Worm (Caenorhabditis elegans): ENCODE results near the gene C56E10.3.

Gene C56E10.3

DNA sequence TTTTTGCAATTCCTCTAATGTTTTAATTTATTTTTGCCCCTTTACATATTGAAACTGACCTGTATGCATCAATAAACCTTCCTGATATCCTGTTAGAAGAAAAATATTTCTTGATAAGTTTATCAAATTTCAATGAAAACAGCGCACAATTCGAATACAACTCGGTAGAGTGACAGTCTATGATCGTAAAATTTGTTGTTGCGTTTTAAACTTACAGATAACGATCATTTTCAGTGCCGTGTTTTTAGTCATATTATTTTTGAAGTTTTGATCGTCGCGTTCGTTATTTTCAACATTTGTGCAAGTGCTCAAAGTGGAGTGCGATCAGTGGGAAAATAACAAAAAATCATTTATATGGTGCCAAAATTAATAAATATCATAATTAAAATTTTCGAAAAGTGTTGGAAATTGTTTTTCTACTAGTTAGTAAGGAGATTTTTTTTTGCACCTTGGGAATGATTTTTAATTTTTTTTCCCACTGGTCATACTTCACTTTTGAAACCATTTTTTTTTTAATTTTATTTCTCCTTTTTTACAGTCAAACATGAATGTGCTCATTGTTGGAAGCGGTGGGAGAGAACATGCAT lies 29.0 kb downstream of the C56E10.3 start, which contains the start of gene F38B6.4:
Gene F38B6.4 (plus strand): TSS at position 537 of the 587 bp plus-strand sequence.
- TF ChIP-seq ceh-36 (tag; optimal IDR thresholded peaks at IDR 0.05) (no peak), tbx-11 (GFP tag; IDR thresholded peaks at IDR 0.05) (no peak)

DNA sequence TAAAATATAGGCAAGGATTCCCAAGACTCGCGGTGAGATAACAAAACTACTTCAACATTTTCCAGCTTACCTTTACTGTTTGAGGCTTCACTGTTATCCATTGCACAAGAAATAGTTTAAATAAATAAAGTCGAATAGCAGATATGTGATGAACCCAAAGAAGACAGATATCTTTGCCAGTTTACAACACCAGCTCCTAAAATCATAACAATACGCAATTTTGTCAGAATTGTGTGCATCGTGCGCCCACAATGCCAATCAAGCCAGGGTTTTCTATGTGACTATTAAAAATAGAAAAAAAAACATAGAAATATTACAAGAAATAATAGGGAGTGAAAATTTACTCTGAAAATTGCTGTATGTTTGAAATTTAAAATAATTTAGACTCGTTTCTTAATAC lies 37.2 kb downstream of the C56E10.3 start, which contains the start of gene F38B6.8:
Gene F38B6.8 (minus strand): TSS at position 101 of the 400 bp plus-strand sequence.
- TF ChIP-seq scrt-1 (GFP tag; IDR thresholded peaks at IDR 0.05), result no peak
- no peak for TF ChIP-seq pes-1 (GFP tag; IDR thresholded peaks at IDR 0.05)
- no peak for TF ChIP-seq sea-1 (GFP tag; conservative IDR thresholded peaks at IDR 0.05)
- no peak for TF ChIP-seq tra-4 (tag; optimal IDR thresholded peaks at IDR 0.05)
- TF ChIP-seq hmg-4 (GFP tag; optimal IDR thresholded peaks at IDR 0.05), result no peak
- TF ChIP-seq ceh-13 (GFP tag; optimal IDR thresholded peaks at IDR 0.05), result no peak
- TF ChIP-seq aly-1 (tag; optimal IDR thresholded peaks at IDR 0.05), result no peak
- no peak for TF ChIP-seq flt-1 (GFP tag; IDR thresholded peaks at IDR 0.05)
- no peak for TF ChIP-seq ama-1 (optimal IDR thresholded peaks at IDR 0.05)
- TF ChIP-seq B0310.2 (tag; optimal IDR thresholded peaks at IDR 0.05), result no peak

DNA sequence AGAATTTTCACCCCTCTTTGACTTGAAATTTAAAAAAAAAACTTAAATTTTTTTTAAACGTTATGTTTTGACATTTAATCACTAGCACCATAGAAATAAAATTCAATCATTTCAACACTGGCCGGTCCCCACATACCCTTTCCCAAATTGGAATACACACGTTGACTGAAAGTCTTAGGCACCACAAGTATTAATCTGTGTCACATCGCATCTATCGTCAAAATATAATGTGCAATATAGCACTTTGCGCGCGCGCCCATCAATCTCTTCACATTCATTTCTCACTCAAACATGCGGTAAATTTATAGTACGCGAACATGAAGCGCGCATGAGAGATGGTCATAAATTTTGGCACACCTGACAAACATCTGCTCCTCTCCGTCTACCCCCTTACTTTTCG lies 41.9 kb downstream of the C56E10.3 start:
- TF ChIP-seq hmbx-1 (tag; optimal IDR thresholded peaks at IDR 0.05), result no peak
- TF ChIP-seq ceh-13 (GFP tag; optimal IDR thresholded peaks at IDR 0.05), result no peak
- no peak for TF ChIP-seq pes-1 (GFP tag; IDR thresholded peaks at IDR 0.05)
- no peak for TF ChIP-seq F13C5.2 (tag; optimal IDR thresholded peaks at IDR 0.05)
- TF ChIP-seq tra-4 (tag; optimal IDR thresholded peaks at IDR 0.05), result no peak
- no peak for TF ChIP-seq scrt-1 (GFP tag; IDR thresholded peaks at IDR 0.05)
- no peak for TF ChIP-seq ets-7 (tag; optimal IDR thresholded peaks at IDR 0.05)

DNA sequence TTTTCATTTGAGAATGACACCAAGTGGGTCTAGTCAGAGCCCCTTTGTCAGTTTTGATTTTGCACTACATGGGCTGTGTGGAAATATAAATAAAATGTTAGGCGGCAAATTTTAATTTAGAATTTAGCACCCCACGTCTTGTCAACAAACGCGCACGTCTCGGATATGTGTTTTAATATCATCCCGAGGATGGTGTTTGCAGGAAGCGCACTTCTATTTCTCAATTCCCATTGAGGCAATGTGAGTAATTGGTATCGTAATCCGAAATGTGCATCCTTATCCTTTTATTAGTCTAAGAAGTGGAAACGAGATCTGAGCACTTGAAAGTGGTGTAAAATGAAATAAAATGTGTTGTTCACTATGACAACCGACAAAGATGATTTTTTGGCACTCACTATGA lies 42.3 kb downstream of the C56E10.3 start:
- TF ChIP-seq aly-1 (tag; optimal IDR thresholded peaks at IDR 0.05), result no peak

DNA sequence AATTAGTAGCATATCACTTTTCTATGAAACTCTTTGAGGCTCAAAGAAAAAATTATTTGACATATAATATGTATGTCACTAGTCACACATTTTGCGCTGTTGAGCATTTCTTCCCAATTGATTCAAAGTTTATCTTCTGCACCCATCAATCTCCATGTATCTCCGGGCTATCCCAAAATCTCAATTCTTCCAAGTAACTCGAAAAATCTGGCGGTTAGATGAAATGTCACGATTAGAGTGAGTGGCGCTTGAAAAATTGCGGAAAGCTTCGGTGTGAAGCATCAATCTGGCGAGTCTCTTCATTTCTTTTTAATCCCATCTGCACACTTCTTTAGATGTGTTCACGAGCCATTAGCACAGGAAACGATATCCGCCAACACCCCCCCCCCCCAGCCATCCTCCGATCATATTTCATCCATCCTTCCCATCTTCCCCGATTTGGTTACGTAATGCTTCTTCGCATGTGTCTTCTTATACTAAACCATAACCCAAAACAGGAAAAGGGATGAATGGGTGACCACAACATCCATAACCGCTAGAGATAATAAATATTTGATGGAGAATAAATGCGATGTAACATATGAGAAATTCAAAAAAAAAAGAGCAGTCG lies 43.6 kb downstream of the C56E10.3 start:
- TF ChIP-seq pes-1 (GFP tag; IDR thresholded peaks at IDR 0.05) (no peak), aly-1 (tag; optimal IDR thresholded peaks at IDR 0.05) (no peak), ama-1 (optimal IDR thresholded peaks at IDR 0.05) (no peak), flt-1 (GFP tag; IDR thresholded peaks at IDR 0.05) (no peak), hnd-1 (tag; optimal IDR thresholded peaks at IDR 0.05) (no peak), ceh-13 (GFP tag; optimal IDR thresholded peaks at IDR 0.05) (no peak), B0310.2 (tag; optimal IDR thresholded peaks at IDR 0.05) (no peak), tbx-37 (GFP tag; conservative IDR thresholded peaks at IDR 0.05) (no peak), scrt-1 (GFP tag; IDR thresholded peaks at IDR 0.05) (no peak), ceh-36 (tag; optimal IDR thresholded peaks at IDR 0.05) (no peak), hmbx-1 (tag; optimal IDR thresholded peaks at IDR 0.05) (no peak), sea-1 (GFP tag; conservative IDR thresholded peaks at IDR 0.05) (no peak), tbx-11 (GFP tag; IDR thresholded peaks at IDR 0.05) (no peak), hmg-4 (GFP tag; optimal IDR thresholded peaks at IDR 0.05) (no peak), tra-4 (tag; optimal IDR thresholded peaks at IDR 0.05) (no peak), ets-7 (tag; optimal IDR thresholded peaks at IDR 0.05) (no peak)

DNA sequence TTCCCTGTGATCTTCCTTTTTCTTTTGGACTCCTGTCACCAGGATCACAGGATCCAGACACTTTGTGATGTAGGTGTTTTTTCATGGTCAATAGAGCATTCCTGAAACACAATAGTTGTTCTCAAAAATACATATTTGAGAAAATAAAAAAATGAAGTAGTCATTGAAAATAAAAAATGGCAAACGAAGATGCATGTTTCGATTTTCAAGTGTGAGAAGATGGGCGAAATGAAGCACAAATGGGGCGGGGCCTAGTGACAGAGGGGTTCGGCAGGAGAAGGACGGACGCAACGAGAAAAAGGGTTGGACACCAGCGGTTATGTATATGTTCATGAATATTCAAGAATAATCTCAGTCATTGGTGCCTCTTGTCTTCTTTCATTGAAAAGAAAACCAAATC lies 44.5 kb downstream of the C56E10.3 start, which contains the start of gene F38B6.6:
Gene F38B6.6 (minus strand): TSS at position 101 of the 400 bp plus-strand sequence.
- TF ChIP-seq scrt-1 (GFP tag; IDR thresholded peaks at IDR 0.05) (no peak), ceh-13 (GFP tag; optimal IDR thresholded peaks at IDR 0.05) (no peak), ets-7 (tag; optimal IDR thresholded peaks at IDR 0.05) (no peak), ama-1 (optimal IDR thresholded peaks at IDR 0.05) (no peak), hmg-4 (GFP tag; optimal IDR thresholded peaks at IDR 0.05) (no peak), B0310.2 (tag; optimal IDR thresholded peaks at IDR 0.05) (no peak), ceh-36 (tag; optimal IDR thresholded peaks at IDR 0.05) (no peak), tbx-37 (GFP tag; conservative IDR thresholded peaks at IDR 0.05) (no peak), tbx-11 (GFP tag; IDR thresholded peaks at IDR 0.05) (no peak), sea-1 (GFP tag; conservative IDR thresholded peaks at IDR 0.05) (no peak), F13C5.2 (tag; optimal IDR thresholded peaks at IDR 0.05) (no peak), hmbx-1 (tag; optimal IDR thresholded peaks at IDR 0.05) (no peak), hnd-1 (tag; optimal IDR thresholded peaks at IDR 0.05) (no peak), flt-1 (GFP tag; IDR thresholded peaks at IDR 0.05) (no peak), pes-1 (GFP tag; IDR thresholded peaks at IDR 0.05) (no peak), tra-4 (tag; optimal IDR thresholded peaks at IDR 0.05) (no peak), aly-1 (tag; optimal IDR thresholded peaks at IDR 0.05) (no peak)

DNA sequence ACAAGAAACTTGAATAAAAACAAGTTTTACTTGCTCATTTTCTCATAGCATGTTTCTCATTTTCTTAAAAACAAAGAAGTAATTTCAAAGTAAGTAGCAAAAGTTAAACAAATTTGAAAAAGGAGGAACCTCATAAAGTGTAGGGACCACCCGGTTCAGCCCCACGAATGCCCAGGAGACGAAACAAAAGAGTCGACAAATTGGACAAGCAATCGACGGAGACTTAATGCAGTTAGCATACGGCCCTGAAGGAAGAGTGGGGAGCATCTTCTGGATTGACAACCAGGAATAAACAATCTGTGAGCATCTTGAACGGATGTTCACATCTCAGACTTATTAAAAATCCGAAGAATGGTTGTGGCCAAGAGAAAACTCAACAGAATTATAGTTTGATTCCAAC lies 46.2 kb downstream of the C56E10.3 start:
- TF ChIP-seq tbx-11 (GFP tag; IDR thresholded peaks at IDR 0.05) (no peak), pes-1 (GFP tag; IDR thresholded peaks at IDR 0.05) (no peak), hnd-1 (tag; optimal IDR thresholded peaks at IDR 0.05) (no peak), ets-7 (tag; optimal IDR thresholded peaks at IDR 0.05) (no peak), hmbx-1 (tag; optimal IDR thresholded peaks at IDR 0.05) (no peak), flt-1 (GFP tag; IDR thresholded peaks at IDR 0.05) (no peak), ceh-13 (GFP tag; optimal IDR thresholded peaks at IDR 0.05) (no peak), B0310.2 (tag; optimal IDR thresholded peaks at IDR 0.05) (no peak), ceh-36 (tag; optimal IDR thresholded peaks at IDR 0.05) (no peak), tra-4 (tag; optimal IDR thresholded peaks at IDR 0.05) (no peak), aly-1 (tag; optimal IDR thresholded peaks at IDR 0.05) (no peak), sea-1 (GFP tag; conservative IDR thresholded peaks at IDR 0.05) (no peak)

DNA sequence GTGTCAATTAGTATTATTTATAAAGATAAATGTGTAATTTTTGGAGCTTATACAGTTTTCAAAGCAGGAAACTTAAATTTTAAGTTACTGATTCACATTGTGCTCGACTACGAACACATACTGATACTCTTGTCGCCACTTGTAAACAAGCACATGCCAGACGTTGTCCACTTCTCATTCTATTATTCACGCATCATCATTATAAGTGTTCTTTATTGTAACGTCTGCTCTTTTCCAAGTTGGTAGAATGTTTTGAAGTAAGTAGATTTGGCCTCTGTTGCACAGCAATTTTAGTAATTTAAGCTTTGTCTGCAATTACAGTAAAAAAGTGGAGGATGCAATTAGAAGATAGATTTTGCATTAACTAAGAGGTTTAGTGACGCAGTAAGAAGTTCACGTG lies 47.4 kb downstream of the C56E10.3 start:
- no peak for TF ChIP-seq ceh-36 (tag; optimal IDR thresholded peaks at IDR 0.05)
- no peak for TF ChIP-seq F13C5.2 (tag; optimal IDR thresholded peaks at IDR 0.05)
- TF ChIP-seq flt-1 (GFP tag; IDR thresholded peaks at IDR 0.05), result no peak
- TF ChIP-seq hmbx-1 (tag; optimal IDR thresholded peaks at IDR 0.05), result no peak
- no peak for TF ChIP-seq scrt-1 (GFP tag; IDR thresholded peaks at IDR 0.05)
- TF ChIP-seq ceh-13 (GFP tag; optimal IDR thresholded peaks at IDR 0.05), result no peak
- no peak for TF ChIP-seq ets-7 (tag; optimal IDR thresholded peaks at IDR 0.05)
- TF ChIP-seq hnd-1 (tag; optimal IDR thresholded peaks at IDR 0.05), result no peak
- TF ChIP-seq aly-1 (tag; optimal IDR thresholded peaks at IDR 0.05), result no peak
- no peak for TF ChIP-seq B0310.2 (tag; optimal IDR thresholded peaks at IDR 0.05)
- no peak for TF ChIP-seq pes-1 (GFP tag; IDR thresholded peaks at IDR 0.05)
- TF ChIP-seq tbx-11 (GFP tag; IDR thresholded peaks at IDR 0.05), result no peak
- TF ChIP-seq tra-4 (tag; optimal IDR thresholded peaks at IDR 0.05), result no peak
- no peak for TF ChIP-seq ama-1 (optimal IDR thresholded peaks at IDR 0.05)
